Fruit fly (Drosophila melanogaster): ENCODE data around the gene CG13085.

CG13085 gene

DNA sequence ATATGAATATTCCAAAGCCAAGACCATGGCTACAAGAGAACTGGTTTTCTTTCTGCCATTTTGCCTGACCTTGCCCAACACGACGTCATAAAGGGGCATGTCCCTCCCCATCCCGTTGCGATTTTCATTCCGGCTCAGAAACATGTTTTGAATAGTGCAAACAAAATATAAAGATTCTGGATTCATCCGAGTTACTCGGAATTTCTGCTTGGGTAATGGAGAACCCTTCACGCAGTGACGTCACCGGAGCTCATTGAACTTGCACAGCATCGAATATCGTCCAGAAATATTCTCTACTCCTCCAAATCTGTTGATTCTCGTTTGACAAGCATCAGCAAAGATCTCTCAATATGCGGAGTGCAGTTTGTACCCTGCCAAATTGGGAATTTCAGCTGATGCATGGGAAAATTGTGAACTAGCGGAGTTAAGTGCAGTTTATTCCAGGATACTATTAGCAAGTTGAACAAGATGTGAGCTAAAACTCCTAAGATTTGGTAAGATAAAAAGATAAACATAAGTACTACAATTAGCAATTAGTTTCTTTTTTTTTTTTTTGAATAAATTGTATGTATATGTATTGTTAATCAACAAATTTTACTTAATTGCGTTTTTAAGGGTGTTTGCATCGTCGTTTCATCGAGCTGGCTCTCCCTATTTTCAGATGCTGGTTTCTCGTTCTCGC, 30.4 kb downstream of the CG13085 start, which contains the start of gene CG10026:
Gene CG10026 (plus strand): TSS at position 187 of the 682 bp plus-strand sequence.
- TF ChIP-seq fd85E (GFP tag; optimal IDR thresholded peaks at IDR 0.05) (no peak), CG1621 (tag; optimal IDR thresholded peaks at IDR 0.05) (no peak), fd59A (GFP tag; optimal IDR thresholded peaks at IDR 0.05) (peak; percentile 61), CG15336 (GFP tag; IDR thresholded peaks at IDR 0.05) (no peak), dsx (GFP tag; optimal IDR thresholded peaks at IDR 0.05; ENCODE audit: poor library complexity, severe bottlenecking) (no peak), CG4318 (GFP tag; optimal IDR thresholded peaks at IDR 0.05) (no peak), Hr38 (GFP tag; optimal IDR thresholded peaks at IDR 0.05) (no peak), net (GFP tag; optimal IDR thresholded peaks at IDR 0.05) (peak; percentile 35), Blimp-1 (GFP tag; optimal IDR thresholded peaks at IDR 0.05) (no peak), fkh (GFP tag; optimal IDR thresholded peaks at IDR 0.05) (no peak), CG10669 (GFP tag; optimal IDR thresholded peaks at IDR 0.05) (peak; percentile 63), Ets21C (GFP tag; optimal IDR thresholded peaks at IDR 0.05) (peak; percentile 32), CG6163 (GFP tag; IDR thresholded peaks at IDR 0.05) (no peak), CG16779 (tag; optimal IDR thresholded peaks at IDR 0.05) (peak; percentile 39), achi (GFP tag; optimal IDR thresholded peaks at IDR 0.05) (peak; percentile 72), CG6808 (GFP tag; optimal IDR thresholded peaks at IDR 0.05) (peak; percentile 74), esn (GFP tag; optimal IDR thresholded peaks at IDR 0.05) (peak; percentile 61), CG3919 (GFP tag; optimal IDR thresholded peaks at IDR 0.05) (peak; percentile 38), dac (GFP tag; optimal IDR thresholded peaks at IDR 0.05) (no peak), cyc (GFP tag; optimal IDR thresholded peaks at IDR 0.05) (no peak), Gug (GFP tag; IDR thresholded peaks at IDR 0.05) (no peak), topi (GFP tag; optimal IDR thresholded peaks at IDR 0.05) (peak; percentile 17), svp (GFP tag) (peak; percentile 57), CG34406 (GFP tag; optimal IDR thresholded peaks at IDR 0.05) (peak; percentile 44), Eip75B (GFP tag; optimal IDR thresholded peaks at IDR 0.05) (peak; percentile 23), spab (GFP tag; optimal IDR thresholded peaks at IDR 0.05) (peak; percentile 51), OdsH (GFP tag; optimal IDR thresholded peaks at IDR 0.05) (peak; percentile 53), CG3032 (tag; optimal IDR thresholded peaks at IDR 0.05) (peak; percentile 67), CG6276 (GFP tag; optimal IDR thresholded peaks at IDR 0.05) (peak; percentile 20), Sox15 (GFP tag; optimal IDR thresholded peaks at IDR 0.05) (no peak), CG6854 (GFP tag; optimal IDR thresholded peaks at IDR 0.05) (no peak), Hr4 (GFP tag; optimal IDR thresholded peaks at IDR 0.05) (peak; percentile 40), Hr39 (GFP tag; optimal IDR thresholded peaks at IDR 0.05) (peak; percentile 27), vri (GFP tag; optimal IDR thresholded peaks at IDR 0.05) (peak; percentile 44), Sox14 (GFP tag; optimal IDR thresholded peaks at IDR 0.05) (peak; percentile 60), CG8119 (GFP tag; IDR thresholded peaks at IDR 0.05) (peak; percentile 45; the same call in 2 of the 3 replicates), Met (GFP tag; optimal IDR thresholded peaks at IDR 0.05) (peak; percentile 30), eg (GFP tag; IDR thresholded peaks at IDR 0.05) (no peak), CG11762 (GFP tag; optimal IDR thresholded peaks at IDR 0.05; ENCODE audit: insufficient read depth) (peak; percentile 4), ss (GFP tag; optimal IDR thresholded peaks at IDR 0.05) (peak; percentile 25 to 64), Smox (GFP tag; optimal IDR thresholded peaks at IDR 0.05) (peak; percentile 57), pdm3 (GFP tag; optimal IDR thresholded peaks at IDR 0.05) (peak; percentile 58), Eip93F (GFP tag; optimal IDR thresholded peaks at IDR 0.05) (no peak), salr (GFP tag; optimal IDR thresholded peaks at IDR 0.05) (peak in 1 of 2 experiments; percentile 42), Sox102F (GFP tag; optimal IDR thresholded peaks at IDR 0.05) (peak; percentile 52), CG31627 (GFP tag; optimal IDR thresholded peaks at IDR 0.05) (peak; percentile 35), CG11902 (GFP tag; optimal IDR thresholded peaks at IDR 0.05) (no peak), acj6 (GFP tag; optimal IDR thresholded peaks at IDR 0.05) (peak; percentile 64), CG8632 (GFP tag; optimal IDR thresholded peaks at IDR 0.05) (peak; percentile 45), CG9139 (GFP tag; optimal IDR thresholded peaks at IDR 0.05) (peak; percentile 13), lz (GFP tag; optimal IDR thresholded peaks at IDR 0.05) (peak; percentile 58)
